Worm (Caenorhabditis elegans) whole organism, early embryonic: ENCODE results near the gene ttr-36.

ENCODE experiments used
- B0310.2 ChIP-seq: sonication (generic microtip); optimal IDR thresholded peaks from 2 replicates; lab custom pipeline; 2016; ENCODE audit warnings: mild to moderate bottlenecking, missing genetic modification characterization, missing compliant biosample characterization
- F13C5.2 ChIP-seq: sonication (generic microtip); optimal IDR thresholded peaks from 2 replicates; lab custom pipeline; 2017; ENCODE audit warnings: mild to moderate bottlenecking, missing genetic modification characterization, inconsistent platforms, missing compliant biosample characterization
- aly-1 ChIP-seq: sonication (generic microtip); optimal IDR thresholded peaks from 2 replicates; lab custom pipeline; 2016; ENCODE audit warnings: missing genetic modification characterization, missing compliant biosample characterization
- ama-1 ChIP-seq: fragments of 150-350 bp; optimal IDR thresholded peaks from 2 replicates; lab custom pipeline; 2014
- ceh-13 ChIP-seq: fragments of 200-800 bp; sonication (Bioruptor generic); optimal IDR thresholded peaks from 2 replicates; lab custom pipeline; 2018; ENCODE audit warnings: mild to moderate bottlenecking, missing genetic modification characterization, missing compliant biosample characterization
- ceh-36 ChIP-seq: sonication (generic microtip); optimal IDR thresholded peaks from 2 replicates; lab custom pipeline; 2016; ENCODE audit warnings: missing genetic modification characterization, inconsistent platforms, missing compliant biosample characterization
- ets-7 ChIP-seq: sonication (generic microtip); optimal IDR thresholded peaks from 2 replicates; lab custom pipeline; 2016; ENCODE audit warnings: missing genotype, missing genetic modification characterization, missing compliant biosample characterization
- flt-1 ChIP-seq: fragments of 200-800 bp; sonication (Bioruptor generic); IDR thresholded peaks from 2 replicates; pipeline ENCODE4 v1.3.6; 2022; ENCODE audit warnings: missing genetic modification characterization, missing compliant biosample characterization
- hmbx-1 ChIP-seq: sonication (generic microtip); optimal IDR thresholded peaks from 2 replicates; lab custom pipeline; 2016; ENCODE audit warnings: mild to moderate bottlenecking, missing genetic modification characterization, missing compliant biosample characterization
- hmg-4 ChIP-seq: fragments of 200-800 bp; sonication (Bioruptor generic); optimal IDR thresholded peaks from 2 replicates; lab custom pipeline; 2018; ENCODE audit warnings: mild to moderate bottlenecking, missing genetic modification characterization, missing compliant biosample characterization
- hnd-1 ChIP-seq: sonication (generic microtip); optimal IDR thresholded peaks from 2 replicates; lab custom pipeline; 2016; ENCODE audit warnings: missing genetic modification characterization, missing compliant biosample characterization
- pes-1 ChIP-seq: fragments of 200-800 bp; sonication (Bioruptor generic); IDR thresholded peaks from 2 replicates; pipeline ENCODE4 v1.3.6; 2022; ENCODE audit warnings: missing genetic modification reagents, missing genetic modification characterization, missing compliant biosample characterization
- scrt-1 ChIP-seq: fragments of 200-800 bp; sonication (Bioruptor generic); IDR thresholded peaks from 2 replicates; pipeline ENCODE4 v1.3.6; 2022; ENCODE audit warnings: missing genetic modification characterization, missing compliant biosample characterization
- sea-1 ChIP-seq: fragments of 200-800 bp; sonication (Bioruptor generic); conservative IDR thresholded peaks from 2 replicates; pipeline ENCODE4 v1.3.6; 2022; ENCODE audit warnings: missing genetic modification characterization, missing compliant biosample characterization
- tbx-11 ChIP-seq: fragments of 200-800 bp; sonication (Bioruptor generic); IDR thresholded peaks from 2 replicates; pipeline ENCODE4 v1.3.6; 2022; ENCODE audit warnings: missing genetic modification characterization, missing compliant biosample characterization
- tbx-37 ChIP-seq: fragments of 200-800 bp; sonication (Bioruptor generic); conservative IDR thresholded peaks from 2 replicates; pipeline ENCODE4 v1.3.6; 2022; ENCODE audit warnings: missing genetic modification reagents, missing genetic modification characterization, missing compliant biosample characterization
- tra-4 ChIP-seq: sonication (generic microtip); optimal IDR thresholded peaks from 2 replicates; lab custom pipeline; 2017; ENCODE audit warnings: missing genetic modification characterization, missing compliant biosample characterization

Gene ttr-36

ce11 chrX:6484780-6485179, 25.9 kb upstream of the ttr-36 start, which contains the start of gene gar-1:
Gene gar-1 (minus strand): TSS chrX:6484880.
- TF ChIP-seq ceh-13 (no peak), scrt-1 (GFP tag; lab: Robert Waterston, UW) (no peak), tbx-37 (GFP tag; lab: Robert Waterston, UW) (no peak), flt-1 (GFP tag; lab: Robert Waterston, UW) (no peak), hmg-4 (GFP tag; lab: Kevin White, UChicago) (no peak), aly-1 (tag; lab: Kevin White, UChicago) (no peak), ceh-36 (tag; lab: Kevin White, UChicago) (no peak), hnd-1 (tag; lab: Kevin White, UChicago) (no peak), hmbx-1 (no peak), pes-1 (GFP tag; lab: Robert Waterston, UW) (no peak), sea-1 (GFP tag; lab: Robert Waterston, UW) (no peak), tra-4 (tag; lab: Kevin White, UChicago) (no peak), F13C5.2 (tag; lab: Kevin White, UChicago) (no peak), tbx-11 (GFP tag; lab: Robert Waterston, UW) (no peak), ets-7 (no peak)

ce11 chrX:6499736-6500135, 11.0 kb upstream of the ttr-36 start, which contains the start of gene actl-1:
Gene actl-1 (minus strand): TSS chrX:6499836.
- no peak for TF ChIP-seq ets-7

- TF ChIP-seq hmg-4 (GFP tag; lab: Kevin White, UChicago), result no peak
- TF ChIP-seq ama-1, result no peak
- no peak for TF ChIP-seq hnd-1 (tag; lab: Kevin White, UChicago)
- no peak for TF ChIP-seq aly-1 (tag; lab: Kevin White, UChicago)
- TF ChIP-seq hmbx-1, result no peak
- no peak for TF ChIP-seq scrt-1 (GFP tag; lab: Robert Waterston, UW)
- no peak for TF ChIP-seq tbx-11 (GFP tag; lab: Robert Waterston, UW)
- no peak for TF ChIP-seq F13C5.2 (tag; lab: Kevin White, UChicago)
- no peak for TF ChIP-seq ceh-36 (tag; lab: Kevin White, UChicago)
- no peak for TF ChIP-seq pes-1 (GFP tag; lab: Robert Waterston, UW)
- no peak for TF ChIP-seq flt-1 (GFP tag; lab: Robert Waterston, UW)
- no peak for TF ChIP-seq B0310.2 (tag; lab: Kevin White, UChicago)
- no peak for TF ChIP-seq tbx-37 (GFP tag; lab: Robert Waterston, UW)
- no peak for TF ChIP-seq tra-4 (tag; lab: Kevin White, UChicago)
- no peak for TF ChIP-seq sea-1 (GFP tag; lab: Robert Waterston, UW)
- no peak for TF ChIP-seq ceh-13
- TF ChIP-seq ets-7, result no peak
These were observed 7.6 kb upstream of the ttr-36 start for ce11 chrX:6503148-6503547.

ce11 chrX:6505008-6505407, 5.7 kb upstream of the ttr-36 start, which contains the start of gene cdf-1:
Gene cdf-1 (minus strand): TSS chrX:6505143.
- no peak for TF ChIP-seq flt-1 (GFP tag; lab: Robert Waterston, UW)
- TF ChIP-seq hmbx-1, result no peak
- TF ChIP-seq scrt-1 (GFP tag; lab: Robert Waterston, UW), result no peak
- TF ChIP-seq F13C5.2 (tag; lab: Kevin White, UChicago), result peak; percentile 5

- TF ChIP-seq pes-1 (GFP tag; lab: Robert Waterston, UW) (no peak), ceh-36 (tag; lab: Kevin White, UChicago) (no peak), tbx-11 (GFP tag; lab: Robert Waterston, UW) (no peak), tbx-37 (GFP tag; lab: Robert Waterston, UW) (no peak), F13C5.2 (tag; lab: Kevin White, UChicago) (no peak), flt-1 (GFP tag; lab: Robert Waterston, UW) (no peak), sea-1 (GFP tag; lab: Robert Waterston, UW) (no peak), hmg-4 (GFP tag; lab: Kevin White, UChicago) (no peak), hmbx-1 (no peak), aly-1 (tag; lab: Kevin White, UChicago) (no peak), ama-1 (no peak), tra-4 (tag; lab: Kevin White, UChicago) (no peak), scrt-1 (GFP tag; lab: Robert Waterston, UW) (no peak), ets-7 (no peak)
These were observed 5.1 kb upstream of the ttr-36 start, which contains the start of gene glr-8 for ce11 chrX:6505662-6506061. Gene glr-8 (plus strand): TSS chrX:6505980.

ce11 chrX:6507734-6508133, 3.0 kb upstream of the ttr-36 start:
- TF ChIP-seq ama-1 (no peak), flt-1 (GFP tag; lab: Robert Waterston, UW) (no peak), hmg-4 (GFP tag; lab: Kevin White, UChicago) (no peak), ceh-13 (no peak), ceh-36 (tag; lab: Kevin White, UChicago) (no peak), hnd-1 (tag; lab: Kevin White, UChicago) (no peak), scrt-1 (GFP tag; lab: Robert Waterston, UW) (no peak), B0310.2 (tag; lab: Kevin White, UChicago) (no peak)

- TF ChIP-seq ets-7, result no peak
- no peak for TF ChIP-seq hmbx-1
These were observed 914 bp upstream of the ttr-36 start for ce11 chrX:6509813-6510212.

- TF ChIP-seq B0310.2 (tag; lab: Kevin White, UChicago), result no peak
- TF ChIP-seq hnd-1 (tag; lab: Kevin White, UChicago), result no peak
- no peak for TF ChIP-seq tbx-11 (GFP tag; lab: Robert Waterston, UW)
- TF ChIP-seq hmbx-1, result no peak
- no peak for TF ChIP-seq tra-4 (tag; lab: Kevin White, UChicago)
- TF ChIP-seq scrt-1 (GFP tag; lab: Robert Waterston, UW), result no peak
- no peak for TF ChIP-seq flt-1 (GFP tag; lab: Robert Waterston, UW)
- no peak for TF ChIP-seq ceh-13
- TF ChIP-seq aly-1 (tag; lab: Kevin White, UChicago), result no peak
- TF ChIP-seq tbx-37 (GFP tag; lab: Robert Waterston, UW), result no peak
These were observed 1.3 kb downstream of the ttr-36 start, which contains the start of gene ttr-35 for ce11 chrX:6511985-6512384. Gene ttr-35 (plus strand): TSS chrX:6512285.
